Fruit fly (Drosophila melanogaster): ENCODE measurements around the gene Tig.

DNA sequence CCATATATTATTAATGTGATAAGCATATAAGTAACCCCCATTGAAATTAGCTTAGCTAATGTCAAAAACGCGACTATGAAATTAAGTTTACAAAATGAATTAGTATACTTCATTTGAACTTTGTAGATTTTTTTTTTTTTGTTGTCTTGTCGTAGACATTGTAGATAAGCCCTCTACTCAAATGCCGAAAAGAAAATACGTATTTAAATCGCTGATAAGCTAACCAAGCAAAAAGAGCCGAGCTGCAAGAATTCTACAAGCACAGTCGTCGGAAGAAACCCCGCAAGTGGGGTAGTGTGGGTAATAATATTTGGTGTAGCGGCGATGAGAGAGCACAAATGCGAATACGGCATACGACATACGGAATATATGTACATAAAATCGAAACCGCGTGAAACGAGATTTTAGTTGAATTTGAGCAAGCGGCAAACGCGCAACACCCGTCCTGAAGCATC lies 55.6 kb downstream of the Tig start, which contains the start of gene Nepl4:
- TF ChIP-seq psq (optimal IDR thresholded peaks at IDR 0.05) (no peak), Sin3A (optimal IDR thresholded peaks at IDR 0.05) (no peak), ttk (optimal IDR thresholded peaks at IDR 0.05) (no peak), Myc (optimal IDR thresholded peaks at IDR 0.05) (no peak), h (optimal IDR thresholded peaks at IDR 0.05) (no peak)
